Worm (Caenorhabditis elegans) whole organism, mixed stage, embryonic: ENCODE data around the gene B0391.14.

Experiments
- M03D4.4 ChIP-seq: sonication (generic microtip); optimal IDR thresholded peaks from 2 replicates; lab custom pipeline; 2017; ENCODE audit warnings: mild to moderate bottlenecking, missing genetic modification characterization, missing compliant biosample characterization
- bed-3 ChIP-seq: fragments of 200-800 bp; sonication (Bioruptor generic); optimal IDR thresholded peaks from 3 replicates; lab custom pipeline; 2018; ENCODE audit warnings: mild to moderate bottlenecking, missing genetic modification characterization, moderate library complexity, missing compliant biosample characterization
- blmp-1 ChIP-seq: fragments of 150-350 bp; optimal IDR thresholded peaks from 2 replicates; lab custom pipeline; 2014; ENCODE audit warnings: missing biosample characterization, missing genetic modification characterization
- ceh-39 ChIP-seq: fragments of 150-350 bp; optimal IDR thresholded peaks from 2 replicates; lab custom pipeline; 2014; ENCODE audit warnings: missing biosample characterization, missing genetic modification characterization
- ceh-43 ChIP-seq: fragments of 200-800 bp; sonication (Bioruptor generic); optimal IDR thresholded peaks from 2 replicates; lab custom pipeline; 2018; ENCODE audit warnings: mild to moderate bottlenecking, missing genetic modification characterization, moderate library complexity, missing compliant biosample characterization
- ceh-83 ChIP-seq: fragments of 200-800 bp; sonication (Bioruptor generic); optimal IDR thresholded peaks from 2 replicates; lab custom pipeline; 2018; ENCODE audit warnings: mild to moderate bottlenecking, missing genetic modification characterization, missing compliant biosample characterization
- ces-1 ChIP-seq: fragments of 150-350 bp; optimal IDR thresholded peaks from 2 replicates; lab custom pipeline; 2014; ENCODE audit warnings: missing biosample characterization, missing genetic modification reagents, missing genetic modification characterization
- cnd-1 ChIP-seq: fragments of 200-800 bp; sonication (Bioruptor generic); optimal IDR thresholded peaks from 2 replicates; lab custom pipeline; 2018; ENCODE audit warnings: mild to moderate bottlenecking, missing genetic modification characterization, missing compliant biosample characterization
- drap-1 ChIP-seq: fragments of 200-800 bp; sonication (Bioruptor generic); optimal IDR thresholded peaks from 3 replicates; lab custom pipeline; 2018; ENCODE audit warnings: mild to moderate bottlenecking, missing genetic modification characterization, missing compliant biosample characterization
- flh-1 ChIP-seq: fragments of 200-800 bp; sonication (Bioruptor generic); optimal IDR thresholded peaks from 2 replicates; lab custom pipeline; 2018; ENCODE audit warnings: mild to moderate bottlenecking, missing genetic modification characterization, moderate library complexity, missing compliant biosample characterization
- ham-2 ChIP-seq: fragments of 200-800 bp; sonication (Bioruptor generic); optimal IDR thresholded peaks from 2 replicates; lab custom pipeline; 2018; ENCODE audit warnings: mild to moderate bottlenecking, missing genetic modification characterization, missing compliant biosample characterization
- hlh-1 ChIP-seq: fragments of 150-350 bp; optimal IDR thresholded peaks from 2 replicates; lab custom pipeline; 2014; ENCODE audit warnings: missing biosample characterization, missing genetic modification reagents, missing genetic modification characterization
- lin-13 ChIP-seq: fragments of 150-350 bp; optimal IDR thresholded peaks from 2 replicates; lab custom pipeline; 2014; ENCODE audit warnings: missing biosample characterization, missing genetic modification characterization
- lin-32 ChIP-seq: fragments of 200-800 bp; sonication (Bioruptor generic); optimal IDR thresholded peaks from 2 replicates; lab custom pipeline; 2018; ENCODE audit warnings: mild to moderate bottlenecking, missing genetic modification characterization, missing compliant biosample characterization
- lsy-2 ChIP-seq: fragments of 150-350 bp; optimal IDR thresholded peaks from 2 replicates; lab custom pipeline; 2014; ENCODE audit warnings: missing biosample characterization, missing genetic modification characterization
- mls-2 ChIP-seq: sonication (generic microtip); optimal IDR thresholded peaks from 2 replicates; lab custom pipeline; 2016; ENCODE audit warnings: mild to moderate bottlenecking, missing genetic modification characterization, moderate library complexity, missing compliant biosample characterization
- nhr-12 ChIP-seq: fragments of 150-350 bp; optimal IDR thresholded peaks from 2 replicates; lab custom pipeline; 2014; ENCODE audit warnings: missing biosample characterization, missing genetic modification characterization
- nhr-2 ChIP-seq: fragments of 150-350 bp; optimal IDR thresholded peaks from 2 replicates; lab custom pipeline; 2014; ENCODE audit warnings: missing biosample characterization, missing genetic modification characterization
- nhr-237 ChIP-seq: fragments of 150-350 bp; optimal IDR thresholded peaks from 2 replicates; lab custom pipeline; 2014; ENCODE audit warnings: missing biosample characterization, missing genetic modification characterization
- nhr-28 ChIP-seq: fragments of 150-350 bp; optimal IDR thresholded peaks from 2 replicates; lab custom pipeline; 2014; ENCODE audit warnings: missing biosample characterization, missing genetic modification characterization
- nhr-76 ChIP-seq: sonication (generic microtip); optimal IDR thresholded peaks from 2 replicates; lab custom pipeline; 2017; ENCODE audit warnings: missing biosample characterization, missing genetic modification characterization
- pha-4 ChIP-seq: fragments of 150-350 bp; optimal IDR thresholded peaks from 2 replicates; lab custom pipeline; 2018; ENCODE audit warnings: missing biosample characterization, missing genetic modification reagents, missing genetic modification characterization
- sem-2 ChIP-seq: fragments of 200-800 bp; sonication (Bioruptor generic); optimal IDR thresholded peaks from 2 replicates; lab custom pipeline; 2018; ENCODE audit warnings: mild to moderate bottlenecking, missing genetic modification characterization, missing compliant biosample characterization
- snpc-4 ChIP-seq: fragments of 150-350 bp; optimal IDR thresholded peaks from 2 replicates; lab custom pipeline; 2014; ENCODE audit warnings: missing biosample characterization, missing genetic modification characterization
- sptf-1 ChIP-seq: sonication (generic microtip); optimal IDR thresholded peaks from 2 replicates; lab custom pipeline; 2017; ENCODE audit warnings: mild to moderate bottlenecking, missing genetic modification characterization, moderate library complexity, missing compliant biosample characterization
- tbx-8 ChIP-seq: fragments of 200-800 bp; sonication (Bioruptor generic); optimal IDR thresholded peaks from 2 replicates; lab custom pipeline; 2018; ENCODE audit warnings: mild to moderate bottlenecking, missing genetic modification characterization, moderate library complexity, missing compliant biosample characterization
- unc-120 ChIP-seq: sonication (generic microtip); optimal IDR thresholded peaks from 2 replicates; lab custom pipeline; 2017; ENCODE audit warnings: missing genetic modification characterization, missing compliant biosample characterization; ENCODE audit not compliant: poor library complexity, severe bottlenecking
- unc-39 ChIP-seq: fragments of 150-350 bp; optimal IDR thresholded peaks from 2 replicates; lab custom pipeline; 2014; ENCODE audit warnings: missing biosample characterization, missing genetic modification characterization
- unc-62 ChIP-seq: fragments of 150-350 bp; optimal IDR thresholded peaks from 2 replicates; lab custom pipeline; 2014; ENCODE audit warnings: missing biosample characterization, missing genetic modification reagents, missing genetic modification characterization
- zip-8 ChIP-seq: fragments of 150-350 bp; optimal IDR thresholded peaks from 2 replicates; lab custom pipeline; 2014; ENCODE audit warnings: missing biosample characterization, missing genetic modification characterization
- ztf-11 ChIP-seq: fragments of 150-350 bp; optimal IDR thresholded peaks from 2 replicates; lab custom pipeline; 2014; ENCODE audit warnings: missing biosample characterization, missing genetic modification characterization

The B0391.14 gene

DNA sequence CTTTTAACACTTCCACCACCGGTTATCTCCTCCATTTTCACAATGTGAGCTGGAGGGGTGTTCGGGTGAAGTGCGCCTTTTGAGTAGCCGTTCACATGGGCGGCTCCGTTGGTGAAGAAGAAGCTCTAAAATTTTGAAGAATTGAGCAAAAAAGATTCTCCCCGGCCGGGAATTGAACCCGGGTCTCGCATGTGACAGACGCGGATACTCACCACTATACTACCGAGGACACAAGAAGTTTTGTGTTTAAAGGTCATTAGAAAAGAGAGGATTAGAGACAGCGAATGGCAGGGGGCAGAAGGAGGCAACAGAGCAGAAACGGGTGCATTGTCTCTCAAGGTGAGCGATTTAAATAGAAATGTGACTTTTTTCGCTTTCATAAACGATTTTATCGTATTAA, 48.0 kb downstream of the B0391.14 start:
- TF ChIP-seq unc-120 (tag; lab: Kevin White, UChicago) (peak; percentile 74), tbx-8 (GFP tag; lab: Kevin White, UChicago) (peak; percentile 68), lin-13 (tag; lab: Kevin White, UChicago) (peak; percentile 6), unc-39 (tag; lab: Kevin White, UChicago) (no peak), sem-2 (peak; percentile 77), ztf-11 (tag; lab: Kevin White, UChicago) (peak; percentile 23), nhr-28 (tag; lab: Kevin White, UChicago) (peak; percentile 19), ces-1 (peak; percentile 30), pha-4 (tag; lab: Kevin White, UChicago) (no peak), ceh-43 (peak; percentile 83), nhr-237 (tag; lab: Kevin White, UChicago) (no peak), ham-2 (GFP tag; lab: Kevin White, UChicago) (peak; percentile 70), M03D4.4 (tag; lab: Kevin White, UChicago) (peak; percentile 91), snpc-4 (tag; lab: Kevin White, UChicago) (no peak), flh-1 (GFP tag; lab: Kevin White, UChicago) (peak; percentile 42), sptf-1 (tag; lab: Kevin White, UChicago) (peak; percentile 93), lsy-2 (tag; lab: Kevin White, UChicago) (peak; percentile 19), nhr-12 (no peak), nhr-2 (tag; lab: Kevin White, UChicago) (no peak), drap-1 (GFP tag; lab: Kevin White, UChicago) (peak; percentile 99), unc-62 (GFP tag; lab: Kevin White, UChicago) (no peak), mls-2 (tag; lab: Kevin White, UChicago) (peak; percentile 91), lin-32 (GFP tag; lab: Kevin White, UChicago) (peak; percentile 71), zip-8 (no peak), hlh-1 (tag; lab: Kevin White, UChicago) (peak; percentile 19), bed-3 (peak; percentile 68), blmp-1 (tag; lab: Kevin White, UChicago) (no peak), ceh-83 (GFP tag; lab: Kevin White, UChicago) (peak; percentile 93), cnd-1 (tag; lab: Kevin White, UChicago) (peak; percentile 85), nhr-76 (no peak), ceh-39 (tag; lab: Kevin White, UChicago) (no peak)

DNA sequence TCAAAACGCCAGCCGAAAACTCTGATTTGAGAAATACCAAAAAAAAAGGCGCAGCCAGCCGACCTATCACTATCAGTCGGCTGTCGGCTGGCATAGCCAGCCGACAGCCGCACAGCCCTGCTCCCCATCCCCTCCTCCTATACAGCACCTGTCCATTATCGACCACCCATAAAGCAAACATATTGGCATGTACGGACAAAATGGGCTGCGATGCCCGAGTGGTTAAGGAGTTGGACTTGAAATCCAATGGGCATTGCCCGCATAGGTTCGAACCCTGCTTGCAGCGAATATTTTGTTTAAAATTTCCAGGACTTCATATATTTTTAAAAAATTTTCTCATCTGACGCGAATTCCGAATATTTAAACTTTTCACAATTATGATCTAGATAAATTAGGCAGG, 49.3 kb downstream of the B0391.14 start:
- TF ChIP-seq snpc-4 (tag; lab: Kevin White, UChicago) (no peak), drap-1 (GFP tag; lab: Kevin White, UChicago) (peak; percentile 7)
